Worm (Caenorhabditis elegans): ENCODE data around the gene T18D3.6.

T18D3.6 gene

DNA sequence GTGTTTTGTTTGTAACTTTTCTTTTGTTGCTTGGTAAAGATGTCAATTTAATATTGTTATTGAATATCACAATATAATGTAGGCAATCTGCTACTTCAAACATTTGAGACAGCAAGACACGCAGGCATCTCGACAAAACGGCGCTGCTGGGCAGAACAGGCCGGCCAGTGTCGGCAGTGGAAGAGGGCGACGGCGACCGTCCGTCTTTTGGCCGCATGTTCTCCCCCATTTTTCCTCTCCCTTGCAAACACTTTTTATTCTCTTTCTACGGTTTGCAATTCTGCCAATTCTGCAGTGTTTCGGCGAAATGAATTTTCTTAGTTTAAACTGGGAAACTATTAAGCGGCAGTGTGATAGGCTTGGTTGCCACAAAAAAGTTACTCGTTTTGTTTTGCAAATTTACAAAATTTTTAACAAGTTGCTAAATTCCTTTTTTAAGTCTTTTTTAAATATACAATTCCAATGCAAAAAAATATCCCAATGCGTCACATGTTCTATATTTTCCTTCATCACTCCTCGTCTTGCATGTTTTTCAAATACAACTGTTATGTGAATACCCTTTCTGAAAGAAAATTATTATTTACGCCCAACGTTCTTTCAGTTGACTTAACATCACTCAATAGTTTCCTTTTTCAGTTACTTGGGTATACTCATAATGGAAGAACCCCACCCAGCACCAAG, at the start of gene T18D3.6:
Gene T18D3.6, plus strand, starts transcription at position 631 of the 681 bp plus-strand sequence.
- TF ChIP-seq unc-62 (GFP tag; optimal IDR thresholded peaks at IDR 0.05): no peak

ce11 chrX:12404729-12405128, 45.0 kb upstream of the T18D3.6 start:
- TF ChIP-seq unc-62 (GFP tag; optimal IDR thresholded peaks at IDR 0.05): no peak

ce11 chrX:12406037-12406436, 43.7 kb upstream of the T18D3.6 start:
- no peak for TF ChIP-seq unc-62 (GFP tag; optimal IDR thresholded peaks at IDR 0.05)

DNA sequence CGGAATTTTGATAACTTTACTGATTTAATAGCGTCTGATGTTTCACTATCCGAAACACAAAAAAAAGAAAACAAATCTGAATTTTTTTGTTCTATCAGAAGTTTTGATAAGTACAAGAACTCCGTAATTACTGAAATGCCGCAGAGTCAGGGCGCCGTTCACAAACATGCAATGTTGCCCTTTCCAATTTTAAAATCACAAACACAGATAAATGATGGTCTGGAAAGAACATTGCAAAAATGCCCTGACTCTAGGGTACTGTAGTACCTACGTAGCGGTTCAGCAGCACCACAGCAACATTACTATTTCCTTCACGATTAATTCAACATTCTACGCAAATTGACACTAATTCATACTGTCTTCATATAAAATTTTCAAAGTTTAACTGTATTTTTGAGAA, 43.1 kb upstream of the T18D3.6 start:
- TF ChIP-seq unc-62 (GFP tag; optimal IDR thresholded peaks at IDR 0.05): no peak

ce11 chrX:12407297-12407696, 42.4 kb upstream of the T18D3.6 start:
- TF ChIP-seq unc-62 (GFP tag; optimal IDR thresholded peaks at IDR 0.05): no peak

DNA sequence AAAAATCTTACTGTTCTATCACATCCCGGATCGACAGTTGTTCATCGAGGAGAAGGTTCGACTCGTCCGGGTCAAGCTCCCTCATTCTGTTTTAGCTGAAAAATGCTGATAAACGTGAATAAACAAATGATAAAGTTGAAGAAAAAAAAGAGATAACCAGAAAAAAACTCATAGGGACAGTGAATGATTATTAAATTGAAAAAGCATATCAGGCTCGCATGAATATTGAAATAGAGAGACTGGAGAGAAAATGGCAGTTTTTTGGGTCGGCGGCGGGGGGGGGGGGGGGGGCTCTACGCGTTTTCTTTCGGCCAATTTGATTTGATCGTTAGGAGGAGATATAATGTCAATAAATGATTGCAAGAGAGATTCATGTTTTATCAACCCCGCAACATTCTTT, 35.8 kb upstream of the T18D3.6 start, which contains the start of gene lin-2:
Gene lin-2, minus strand, starts transcription at position 101 of the 400 bp plus-strand sequence.
- no peak for TF ChIP-seq unc-62 (GFP tag; optimal IDR thresholded peaks at IDR 0.05)

ce11 chrX:12415832-12416231, 33.9 kb upstream of the T18D3.6 start:
- no peak for TF ChIP-seq unc-62 (GFP tag; optimal IDR thresholded peaks at IDR 0.05)

- TF ChIP-seq unc-62 (GFP tag; optimal IDR thresholded peaks at IDR 0.05): no peak
Observed at ce11 chrX:12422580-12422979, 27.1 kb upstream of the T18D3.6 start.

ce11 chrX:12425427-12425826, 24.3 kb upstream of the T18D3.6 start, which contains the start of gene T24D3.2:
Gene T24D3.2 (plus strand): TSS chrX:12425730.
- TF ChIP-seq unc-62 (GFP tag; optimal IDR thresholded peaks at IDR 0.05): no peak

ce11 chrX:12430309-12430708, 19.4 kb upstream of the T18D3.6 start, which contains the start of gene med-1:
Gene med-1 (plus strand): TSS chrX:12430609.
- no peak for TF ChIP-seq unc-62 (GFP tag; optimal IDR thresholded peaks at IDR 0.05)

ce11 chrX:12434086-12434485, 15.6 kb upstream of the T18D3.6 start, which contains the start of gene tsct-1:
Gene tsct-1 (plus strand): TSS chrX:12434097.
- TF ChIP-seq unc-62 (GFP tag; optimal IDR thresholded peaks at IDR 0.05): no peak

DNA sequence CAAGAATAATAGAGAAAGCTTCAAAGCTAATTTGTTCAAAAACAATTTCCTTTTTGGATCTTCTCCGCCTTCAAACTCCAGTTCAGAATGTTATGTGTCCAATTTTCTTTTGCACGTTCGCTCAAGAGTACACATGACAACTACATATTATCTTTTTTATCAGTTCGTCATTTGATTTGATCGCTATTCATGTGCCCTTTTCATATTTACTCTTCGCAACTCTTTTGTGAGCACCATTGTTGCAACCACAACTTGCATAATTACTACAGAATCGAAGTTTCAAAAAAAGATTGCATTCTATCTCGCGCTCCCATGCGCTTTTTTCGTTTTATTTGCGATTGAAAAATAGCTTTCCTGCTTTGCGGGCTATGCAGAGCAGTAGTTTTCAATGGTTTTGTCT, 14.4 kb upstream of the T18D3.6 start:
- TF ChIP-seq unc-62 (GFP tag; optimal IDR thresholded peaks at IDR 0.05): no peak

- TF ChIP-seq unc-62 (GFP tag; optimal IDR thresholded peaks at IDR 0.05): no peak
Observed at ce11 chrX:12436486-12436885, 13.2 kb upstream of the T18D3.6 start.

ce11 chrX:12438266-12438665, 11.4 kb upstream of the T18D3.6 start:
- no peak for TF ChIP-seq unc-62 (GFP tag; optimal IDR thresholded peaks at IDR 0.05)

DNA sequence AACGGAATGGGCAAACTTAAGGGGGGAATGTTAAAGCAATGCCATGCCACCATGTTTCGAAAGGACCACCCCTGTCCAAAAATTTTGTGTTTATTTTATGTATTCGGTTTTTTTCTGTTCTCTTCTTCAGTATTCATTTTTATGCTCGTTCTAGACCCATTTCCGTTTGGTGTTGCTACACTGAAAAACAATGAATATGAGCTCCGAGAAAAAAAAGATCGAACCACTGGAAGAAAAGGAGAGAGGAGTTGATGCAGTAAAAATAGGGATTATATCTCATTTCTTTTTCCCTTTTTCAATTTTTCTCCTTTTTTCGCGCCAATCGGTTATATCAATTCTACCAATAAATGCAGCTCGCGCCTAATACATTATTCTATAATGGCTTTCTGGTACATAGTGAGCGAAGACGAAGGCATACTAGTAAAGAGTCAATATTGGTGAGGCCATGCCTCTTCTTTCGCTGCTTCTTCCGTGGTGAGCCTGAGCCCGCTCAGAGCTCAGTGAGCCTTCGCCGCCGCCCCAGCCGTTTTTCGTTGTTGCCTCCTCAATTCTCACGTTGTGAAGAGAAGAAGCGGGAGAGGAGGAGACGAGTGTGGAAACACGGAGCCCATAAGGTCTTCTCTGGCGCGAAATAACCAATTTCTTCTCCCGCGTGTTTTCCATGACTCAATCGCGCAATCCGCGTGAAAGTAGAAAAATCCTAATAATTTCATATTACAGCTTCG, 9.5 kb upstream of the T18D3.6 start:
- TF ChIP-seq unc-62 (GFP tag; optimal IDR thresholded peaks at IDR 0.05): no peak

DNA sequence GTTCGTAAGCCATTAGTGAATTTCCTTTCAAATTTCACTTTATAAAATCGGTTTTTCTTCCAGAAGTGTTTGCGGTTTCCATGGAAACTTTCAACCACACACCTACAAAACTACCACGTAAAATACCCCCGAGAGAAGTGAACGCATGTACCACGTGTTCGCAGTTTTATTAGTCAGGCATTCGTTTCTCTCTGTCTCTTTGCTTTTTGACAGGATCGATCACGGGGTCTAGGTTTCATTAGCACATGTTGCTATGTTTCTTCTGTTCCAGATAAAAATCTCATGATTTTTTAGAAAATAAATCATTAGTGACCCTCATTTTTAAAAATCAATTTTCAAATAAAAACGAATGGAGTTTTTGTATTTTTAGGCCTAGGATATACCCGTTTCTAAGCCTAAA, 5.3 kb upstream of the T18D3.6 start:
- TF ChIP-seq unc-62 (GFP tag; optimal IDR thresholded peaks at IDR 0.05): no peak

DNA sequence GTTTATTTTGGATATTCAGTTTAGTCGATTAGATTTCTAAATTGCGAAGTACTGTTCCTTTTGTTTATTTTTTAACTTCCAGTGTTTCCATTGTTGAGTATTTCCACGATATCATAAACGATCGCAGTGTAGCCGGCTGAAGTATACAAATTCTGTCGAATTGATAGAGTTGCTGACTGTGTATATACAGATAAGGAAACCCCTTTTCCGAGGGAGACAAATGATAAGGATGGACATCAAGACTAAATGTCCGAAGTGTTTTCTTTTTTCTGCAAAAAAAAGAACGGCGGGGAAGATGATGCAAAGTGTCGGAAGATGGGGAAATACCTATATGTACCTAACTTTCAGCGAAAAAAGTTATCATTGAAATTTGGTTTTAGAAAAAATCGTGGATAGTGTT, 3.1 kb upstream of the T18D3.6 start:
- no peak for TF ChIP-seq unc-62 (GFP tag; optimal IDR thresholded peaks at IDR 0.05)

Data from whole organism, dauer.